Worm (Caenorhabditis elegans) whole organism, L1 larva: ENCODE data around the gene gsto-2.

Experiments
- C34B4.2 ChIP-seq: sonication (generic microtip); optimal IDR thresholded peaks from 2 replicates; lab custom pipeline; 2017; ENCODE audit warnings: mild to moderate bottlenecking, missing genetic modification characterization, missing compliant biosample characterization
- F16B12.6 ChIP-seq: fragments of 150-350 bp; optimal IDR thresholded peaks from 2 replicates; lab custom pipeline; 2014; ENCODE audit warnings: missing biosample characterization, missing genetic modification characterization
- Y116A8C.19 ChIP-seq: sonication (generic microtip); optimal IDR thresholded peaks from 2 replicates; lab custom pipeline; 2016; ENCODE audit warnings: missing compliant biosample characterization, missing genetic modification characterization, borderline replicate concordance
- alr-1 ChIP-seq: fragments of 200-800 bp; sonication (Bioruptor generic); optimal IDR thresholded peaks from 2 replicates; lab custom pipeline; 2018; ENCODE audit warnings: borderline replicate concordance, mild to moderate bottlenecking, missing genetic modification characterization, missing compliant biosample characterization
- aly-2 ChIP-seq: fragments of 150-350 bp; optimal IDR thresholded peaks from 2 replicates; lab custom pipeline; 2014; ENCODE audit warnings: missing biosample characterization, missing genetic modification characterization
- ama-1 ChIP-seq: fragments of 150-350 bp; optimal IDR thresholded peaks from 2 replicates; lab custom pipeline; 2014
- ceh-63 ChIP-seq: fragments of 200-800 bp; sonication (Bioruptor generic); optimal IDR thresholded peaks from 2 replicates; lab custom pipeline; 2018; ENCODE audit warnings: mild to moderate bottlenecking, missing genetic modification characterization, missing compliant biosample characterization
- ces-1 ChIP-seq: fragments of 150-350 bp; optimal IDR thresholded peaks from 2 replicates; lab custom pipeline; 2014; ENCODE audit warnings: missing biosample characterization, missing genetic modification reagents, missing genetic modification characterization
- dpl-1 ChIP-seq, 3 experiments: fragments of 150-350 bp in 2 of 3; sonication (generic microtip) in 1 of 3; optimal IDR thresholded peaks; 2 replicates each; lab custom pipeline; 2014 to 2017; ENCODE audit warnings: missing biosample characterization in 3 of 3, missing genetic modification characterization in 3 of 3, missing genetic modification reagents in 3 of 3
- efl-1 ChIP-seq, 4 experiments: fragments of 150-350 bp; optimal IDR thresholded peaks in 3 of 4; peaks in 1 of 4; 1 replicate in 1 of 4; 2 replicates in 3 of 4; lab custom pipeline; 2014; ENCODE audit warnings: missing biosample characterization in 2 of 4, missing genetic modification characterization in 2 of 4, missing genetic modification reagents in 2 of 4
- egl-13 ChIP-seq: sonication (generic microtip); optimal IDR thresholded peaks from 2 replicates; lab custom pipeline; 2016; ENCODE audit warnings: missing genotype, missing genetic modification reagents, missing genetic modification characterization, missing compliant biosample characterization
- egl-27 ChIP-seq, 2 experiments: fragments of 150-350 bp in 1 of 2; sonication (generic microtip); optimal IDR thresholded peaks; 3 replicates each; lab custom pipeline; 2017 to 2018; ENCODE audit warnings: missing biosample characterization in 2 of 2, missing genetic modification characterization in 2 of 2, missing genetic modification reagents in 2 of 2
- elt-3 ChIP-seq, 6 experiments: fragments of 150-350 bp in 1 of 6; sonication (generic microtip); optimal IDR thresholded peaks; 2 replicates each; lab custom pipeline; 2017 to 2018; ENCODE audit warnings: missing biosample characterization in 6 of 6, missing genetic modification characterization in 6 of 6, inconsistent platforms in 1 of 6
- fkh-4 ChIP-seq: sonication (generic microtip); optimal IDR thresholded peaks from 2 replicates; lab custom pipeline; 2016; ENCODE audit warnings: missing compliant biosample characterization, missing genetic modification characterization, borderline replicate concordance
- fkh-8 ChIP-seq: sonication (generic microtip); optimal IDR thresholded peaks from 2 replicates; lab custom pipeline; 2016; ENCODE audit warnings: mild to moderate bottlenecking, missing genetic modification characterization, missing compliant biosample characterization
- fos-1 ChIP-seq: fragments of 150-350 bp; optimal IDR thresholded peaks from 2 replicates; lab custom pipeline; 2014; ENCODE audit warnings: missing biosample characterization, missing genetic modification characterization
- hlh-4 ChIP-seq: sonication (generic microtip); optimal IDR thresholded peaks from 2 replicates; lab custom pipeline; 2016; ENCODE audit warnings: mild to moderate bottlenecking, missing genetic modification characterization, missing compliant biosample characterization
- hpl-2 ChIP-seq: fragments of 150-350 bp; optimal IDR thresholded peaks from 2 replicates; lab custom pipeline; 2014; ENCODE audit warnings: missing biosample characterization, missing genetic modification reagents, missing genetic modification characterization
- irx-1 ChIP-seq: sonication (generic microtip); optimal IDR thresholded peaks from 2 replicates; lab custom pipeline; 2016; ENCODE audit warnings: missing genetic modification characterization, missing compliant biosample characterization
- isw-1 ChIP-seq: fragments of 200-800 bp; sonication (Bioruptor generic); IDR thresholded peaks from 2 replicates; pipeline ENCODE4 v1.3.6; 2022; ENCODE audit warnings: missing genetic modification characterization, missing compliant biosample characterization
- jun-1 ChIP-seq: fragments of 150-350 bp; optimal IDR thresholded peaks from 2 replicates; lab custom pipeline; 2014; ENCODE audit warnings: missing biosample characterization, missing genetic modification reagents, missing genetic modification characterization
- lin-14 ChIP-seq: fragments of 200-800 bp; sonication (Bioruptor generic); optimal IDR thresholded peaks from 2 replicates; lab custom pipeline; 2018; ENCODE audit warnings: mild to moderate bottlenecking, missing genetic modification characterization, moderate library complexity, missing compliant biosample characterization
- lin-15B ChIP-seq: fragments of 150-350 bp; sonication (generic microtip); optimal IDR thresholded peaks from 3 replicates; lab custom pipeline; 2014; ENCODE audit warnings: missing biosample characterization, missing genetic modification characterization
- lin-35 ChIP-seq, 2 experiments: fragments of 150-350 bp; optimal IDR thresholded peaks; 2 replicates each; lab custom pipeline; 2014; ENCODE audit warnings: missing biosample characterization in 2 of 2, missing genetic modification characterization in 2 of 2, missing genetic modification reagents in 2 of 2
- lin-39 ChIP-seq: fragments of 150-350 bp; optimal IDR thresholded peaks from 2 replicates; lab custom pipeline; 2014; ENCODE audit warnings: missing biosample characterization, missing genetic modification reagents, missing genetic modification characterization
- lsy-2 ChIP-seq, 2 experiments: fragments of 150-350 bp; optimal IDR thresholded peaks; 2 replicates each; lab custom pipeline; 2014; ENCODE audit warnings: missing biosample characterization in 2 of 2, missing genetic modification characterization in 2 of 2
- mep-1 ChIP-seq: fragments of 150-350 bp; optimal IDR thresholded peaks from 2 replicates; lab custom pipeline; 2014; ENCODE audit warnings: missing biosample characterization, missing genetic modification characterization
- nhr-12 ChIP-seq: sonication (generic microtip); optimal IDR thresholded peaks from 2 replicates; lab custom pipeline; 2017; ENCODE audit warnings: missing biosample characterization, missing genetic modification characterization
- nhr-19 ChIP-seq: fragments of 200-800 bp; sonication (Bioruptor generic); conservative IDR thresholded peaks from 2 replicates; pipeline ENCODE4 v1.3.6; 2022; ENCODE audit warnings: missing genetic modification characterization, missing compliant biosample characterization
- nhr-237 ChIP-seq: fragments of 150-350 bp; optimal IDR thresholded peaks from 2 replicates; lab custom pipeline; 2014; ENCODE audit warnings: missing biosample characterization, missing genetic modification characterization
- nhr-28 ChIP-seq: fragments of 150-350 bp; optimal IDR thresholded peaks from 2 replicates; lab custom pipeline; 2014; ENCODE audit warnings: missing biosample characterization, missing genetic modification characterization
- nhr-71 ChIP-seq: sonication (generic microtip); optimal IDR thresholded peaks from 2 replicates; lab custom pipeline; 2016; ENCODE audit warnings: mild to moderate bottlenecking, missing genetic modification characterization, moderate library complexity, missing compliant biosample characterization
- nhr-76 ChIP-seq: sonication (generic microtip); optimal IDR thresholded peaks from 2 replicates; lab custom pipeline; 2017; ENCODE audit warnings: missing biosample characterization, missing genetic modification characterization
- nhr-84 ChIP-seq: sonication (generic microtip); optimal IDR thresholded peaks from 2 replicates; lab custom pipeline; 2017; ENCODE audit warnings: missing biosample characterization, missing genetic modification characterization
- nhr-85 ChIP-seq: sonication (generic microtip); peaks from one replicate; lab custom pipeline; 2016; ENCODE audit warnings: missing genetic modification characterization, inconsistent platforms, missing compliant biosample characterization
- nhr-90 ChIP-seq: sonication (generic microtip); optimal IDR thresholded peaks from 2 replicates; lab custom pipeline; 2016; ENCODE audit warnings: mild to moderate bottlenecking, missing genetic modification characterization, missing compliant biosample characterization; ENCODE audit not compliant: poor library complexity
- pax-3 ChIP-seq: fragments of 200-800 bp; sonication (Bioruptor generic); optimal IDR thresholded peaks from 2 replicates; lab custom pipeline; 2018; ENCODE audit warnings: mild to moderate bottlenecking, missing genetic modification characterization, moderate library complexity, missing compliant biosample characterization
- pqm-1 ChIP-seq: sonication (generic microtip); optimal IDR thresholded peaks from 3 replicates; lab custom pipeline; 2017; ENCODE audit warnings: missing biosample characterization, missing genetic modification characterization
- skn-1 ChIP-seq: fragments of 150-350 bp; optimal IDR thresholded peaks from 2 replicates; lab custom pipeline; 2014; ENCODE audit warnings: missing biosample characterization, missing genetic modification characterization
- snpc-4 ChIP-seq: fragments of 150-350 bp; optimal IDR thresholded peaks from 2 replicates; lab custom pipeline; 2014; ENCODE audit warnings: missing biosample characterization, missing genetic modification characterization
- snu-23 ChIP-seq: sonication (generic microtip); optimal IDR thresholded peaks from 2 replicates; lab custom pipeline; 2016; ENCODE audit warnings: missing genetic modification characterization, missing compliant biosample characterization
- sptf-1 ChIP-seq: fragments of 150-350 bp; optimal IDR thresholded peaks from 2 replicates; lab custom pipeline; 2014; ENCODE audit warnings: missing biosample characterization, missing genetic modification characterization
- swsn-7 ChIP-seq: sonication (generic microtip); optimal IDR thresholded peaks from 2 replicates; lab custom pipeline; 2016; ENCODE audit warnings: missing genetic modification characterization, missing compliant biosample characterization
- tbx-2 ChIP-seq: sonication (generic microtip); optimal IDR thresholded peaks from 2 replicates; lab custom pipeline; 2016; ENCODE audit warnings: missing genetic modification characterization, missing compliant biosample characterization
- tlp-1 ChIP-seq: fragments of 150-350 bp; optimal IDR thresholded peaks from 2 replicates; lab custom pipeline; 2014; ENCODE audit warnings: missing biosample characterization, missing genetic modification characterization
- unc-30 ChIP-seq: sonication (generic microtip); optimal IDR thresholded peaks from 2 replicates; lab custom pipeline; 2017; ENCODE audit warnings: missing biosample characterization, missing genetic modification characterization
- unc-62 ChIP-seq: fragments of 150-350 bp; optimal IDR thresholded peaks from 2 replicates; lab custom pipeline; 2014; ENCODE audit warnings: missing biosample characterization, missing genetic modification reagents, missing genetic modification characterization
- unc-86 ChIP-seq: sonication (generic microtip); optimal IDR thresholded peaks from 2 replicates; lab custom pipeline; 2016; ENCODE audit warnings: missing genetic modification characterization, missing compliant biosample characterization
- unc-98 ChIP-seq: fragments of 200-800 bp; sonication (Bioruptor generic); IDR thresholded peaks from 2 replicates; pipeline ENCODE4 v1.3.6; 2022; ENCODE audit warnings: missing genetic modification characterization, missing compliant biosample characterization
- vab-15 ChIP-seq: sonication (generic microtip); optimal IDR thresholded peaks from 2 replicates; lab custom pipeline; 2017; ENCODE audit warnings: missing genotype, mild to moderate bottlenecking, missing genetic modification characterization, missing compliant biosample characterization
- xbp-1 ChIP-seq: sonication (generic microtip); optimal IDR thresholded peaks from 2 replicates; lab custom pipeline; 2016; ENCODE audit warnings: missing genetic modification characterization, missing compliant biosample characterization
- zip-4 ChIP-seq: fragments of 200-800 bp; sonication (Bioruptor generic); optimal IDR thresholded peaks from 2 replicates; lab custom pipeline; 2018; ENCODE audit warnings: mild to moderate bottlenecking, missing genetic modification characterization, moderate library complexity, missing compliant biosample characterization

gsto-2 gene

DNA sequence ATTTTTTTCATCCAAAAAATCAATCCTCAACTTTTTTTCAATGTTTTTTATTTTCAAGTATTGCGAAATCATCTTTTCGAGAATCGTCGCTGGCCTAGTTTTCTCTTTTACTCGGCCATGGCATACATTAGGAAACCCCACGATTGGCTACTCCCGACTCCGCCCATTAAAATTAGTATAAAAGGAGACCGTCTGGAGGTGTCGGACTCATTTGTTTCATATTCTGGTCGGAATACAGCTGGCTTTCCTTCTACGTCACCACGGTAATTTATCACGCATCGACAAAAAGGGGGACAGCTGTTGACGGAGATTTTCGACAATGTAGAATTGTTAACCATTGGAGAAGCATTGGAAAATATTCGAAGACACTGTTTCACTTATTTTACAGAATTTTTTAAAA, 25.6 kb upstream of the gsto-2 start (continued):
- TF ChIP-seq swsn-7: peak; percentile 81
- no peak for TF ChIP-seq unc-62 (GFP tag; lab: Kevin White, UChicago)
- peak; percentile 83 for TF ChIP-seq mep-1 (tag; lab: Kevin White, UChicago)
- peak; percentile 86 for TF ChIP-seq unc-86 (tag; lab: Kevin White, UChicago)
- peak; percentile 83 for TF ChIP-seq fkh-4 (tag; lab: Kevin White, UChicago)
- TF ChIP-seq nhr-84 (tag; lab: Kevin White, UChicago): no peak
- peak; percentile 88 for TF ChIP-seq irx-1 (tag; lab: Kevin White, UChicago)
- TF ChIP-seq ces-1 (GFP tag; lab: Kevin White, UChicago): no peak
- peak; percentile 97 for TF ChIP-seq nhr-85 (tag; lab: Kevin White, UChicago)
- no peak for TF ChIP-seq fos-1 (tag; lab: Kevin White, UChicago)
- no peak for TF ChIP-seq alr-1 (tag; lab: Kevin White, UChicago)
- peak; percentile 64 for TF ChIP-seq ama-1 (lab: Kevin White, UChicago)
- peak; percentile 79 for TF ChIP-seq fkh-8 (tag; lab: Kevin White, UChicago)
- TF ChIP-seq ceh-63 (GFP tag; lab: Kevin White, UChicago): no peak
- TF ChIP-seq xbp-1 (tag; lab: Kevin White, UChicago): peak; percentile 86
- no peak for TF ChIP-seq nhr-28 (tag; lab: Kevin White, UChicago)
- no peak for TF ChIP-seq Y116A8C.19
- TF ChIP-seq F16B12.6: no peak
- no peak for TF ChIP-seq elt-3 (tag; optimal IDR thresholded peaks at IDR 0.05; lab: Kevin White, UChicago)
- TF ChIP-seq jun-1 (tag; lab: Kevin White, UChicago): peak; percentile 43
- peak; percentile 28 to 71 (median 41) for TF ChIP-seq dpl-1 (GFP tag; optimal IDR thresholded peaks at IDR 0.05; lab: Kevin White, UChicago)
- peak; percentile 73 for TF ChIP-seq skn-1 (tag; lab: Kevin White, UChicago)
- TF ChIP-seq nhr-90: peak; percentile 74
- no peak for TF ChIP-seq hlh-4 (tag; lab: Kevin White, UChicago)
- TF ChIP-seq egl-13 (tag; lab: Kevin White, UChicago): peak; percentile 82
- TF ChIP-seq nhr-237: peak; percentile 39
- no peak for TF ChIP-seq egl-27 (tag; optimal IDR thresholded peaks at IDR 0.05; lab: Kevin White, UChicago)
- TF ChIP-seq pax-3 (tag; lab: Kevin White, UChicago): peak; percentile 65
- no peak for TF ChIP-seq nhr-76
- TF ChIP-seq zip-4 (GFP tag; lab: Kevin White, UChicago): peak; percentile 100
- no peak for TF ChIP-seq unc-98
- TF ChIP-seq snu-23 (GFP tag; lab: Kevin White, UChicago): peak; percentile 71
- no peak for TF ChIP-seq hpl-2 (GFP tag; lab: Kevin White, UChicago)
- no peak for TF ChIP-seq nhr-12 (tag; lab: Kevin White, UChicago)
- peak; percentile 58 to 66 for TF ChIP-seq efl-1 (optimal IDR thresholded peaks at IDR 0.05; lab: Kevin White, UChicago)
- TF ChIP-seq efl-1 (GFP tag; optimal IDR thresholded peaks at IDR 0.05 in 1 of 2; lab: Kevin White, UChicago): peak; percentile 68 to 94
- peak; percentile 83 for TF ChIP-seq isw-1 (GFP tag; lab: Robert Waterston, UW)
- peak; percentile 87 for TF ChIP-seq lsy-2 (tag; optimal IDR thresholded peaks at IDR 0.05; lab: Kevin White, UChicago)
- TF ChIP-seq lin-14 (GFP tag; lab: Kevin White, UChicago): peak; percentile 86
- peak; percentile 81 for TF ChIP-seq tbx-2 (tag; lab: Kevin White, UChicago)
- TF ChIP-seq sptf-1 (tag; lab: Kevin White, UChicago): no peak
- peak; percentile 56 for TF ChIP-seq nhr-19 (GFP tag; lab: Robert Waterston, UW)
- no peak for TF ChIP-seq tlp-1 (tag; lab: Kevin White, UChicago)
- peak; percentile 40 for TF ChIP-seq aly-2 (tag; lab: Kevin White, UChicago)
- peak; percentile 47 for TF ChIP-seq lin-39
- TF ChIP-seq lin-15B (tag; lab: Kevin White, UChicago): peak; percentile 33
- no peak for TF ChIP-seq unc-30 (tag; lab: Kevin White, UChicago)
- TF ChIP-seq pqm-1 (tag; lab: Kevin White, UChicago): no peak
- TF ChIP-seq nhr-71 (tag; lab: Kevin White, UChicago): peak; percentile 87
- peak; percentile 21 to 68 for TF ChIP-seq lin-35 (GFP tag; optimal IDR thresholded peaks at IDR 0.05; lab: Kevin White, UChicago)
- no peak for TF ChIP-seq C34B4.2 (tag; lab: Kevin White, UChicago)
- peak; percentile 39 for TF ChIP-seq snpc-4
- TF ChIP-seq vab-15 (tag; lab: Kevin White, UChicago): no peak
